Fruit fly (Drosophila melanogaster) whole organism, prepupa: ENCODE measurements around the gene CG17600.

ENCODE experiments used
- CG31627 ChIP-seq: fragments of 200-800 bp; sonication (Bioruptor generic); optimal IDR thresholded peaks from 3 replicates; lab custom pipeline; 2016; ENCODE audit warnings: missing biosample characterization, missing genetic modification characterization
- CG8319 ChIP-seq: fragments of 200-800 bp; sonication (Bioruptor generic); optimal IDR thresholded peaks from 3 replicates; lab custom pipeline; 2016; ENCODE audit warnings: missing biosample characterization, missing genetic modification characterization
- Sox102F ChIP-seq: fragments of 200-800 bp; sonication (Bioruptor generic); optimal IDR thresholded peaks from 2 replicates; lab custom pipeline; 2016; ENCODE audit warnings: missing biosample characterization, mild to moderate bottlenecking, missing genetic modification characterization
- cyc ChIP-seq: fragments of 200-800 bp; sonication (Bioruptor generic); optimal IDR thresholded peaks from 3 replicates; lab custom pipeline; 2016; ENCODE audit warnings: missing biosample characterization, missing genetic modification characterization
- dsx ChIP-seq: fragments of 200-800 bp; optimal IDR thresholded peaks from 3 replicates; lab custom pipeline; 2019; ENCODE audit warnings: missing biosample characterization, mild to moderate bottlenecking, missing genetic modification characterization, moderate library complexity; ENCODE audit not compliant: poor library complexity, severe bottlenecking

DNA sequence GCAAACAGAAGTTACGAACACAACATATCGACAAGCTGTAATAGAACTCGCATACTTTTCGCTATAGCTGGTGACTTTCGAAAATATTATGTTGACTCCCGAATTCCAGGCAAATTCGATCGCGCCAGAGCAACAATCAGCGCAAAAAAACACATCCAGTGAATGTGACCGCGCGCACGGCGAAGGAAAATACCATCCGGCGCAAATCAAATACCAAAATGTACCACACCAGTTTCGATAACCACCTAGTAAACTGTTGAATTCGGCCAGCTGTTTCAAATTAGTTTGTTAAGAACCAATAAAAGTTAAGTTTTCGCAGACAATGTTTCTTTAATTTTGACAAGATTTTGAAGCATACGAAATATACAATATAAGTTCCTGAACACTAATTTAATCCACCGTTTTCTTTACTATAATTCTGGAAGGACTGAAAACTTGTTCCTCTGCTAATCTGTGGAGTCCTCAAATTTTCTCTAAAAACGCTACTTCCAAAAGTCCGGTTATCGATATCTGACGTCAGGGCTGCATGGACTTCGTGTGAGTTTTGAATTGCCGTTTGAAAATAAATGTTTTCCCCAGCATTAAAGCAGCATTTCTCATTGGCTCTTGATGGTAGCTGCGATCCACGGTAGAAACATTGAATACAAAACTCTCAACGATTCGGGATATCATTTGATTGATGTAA is 33.0 kb upstream of the CG17600 start, which contains the start of the genes Cp110 and CG12576:
- TF ChIP-seq Sox102F (no peak), dsx (no peak), cyc (GFP tag; lab: Kevin White, UChicago) (no peak), CG31627 (GFP tag; lab: Kevin White, UChicago) (no peak), CG8319 (GFP tag; lab: Kevin White, UChicago) (no peak)
